Fruit fly (Drosophila melanogaster): ENCODE results near the gene CG17327.

dm6 chr3R:12995522-12995921 lies 2.0 kb downstream of the CG17327 start, which contains the start of gene CG7488:
- no peak for TF ChIP-seq CG9139 (GFP tag; optimal IDR thresholded peaks at IDR 0.05)
- no peak for TF ChIP-seq Blimp-1 (GFP tag; optimal IDR thresholded peaks at IDR 0.05)
- no peak for TF ChIP-seq spab (GFP tag; optimal IDR thresholded peaks at IDR 0.05)
- no peak for TF ChIP-seq Hr39 (GFP tag; optimal IDR thresholded peaks at IDR 0.05)
